Fruit fly (Drosophila melanogaster) whole organism, wandering third instar larva: ENCODE results near the gene Pdi.

Experiments used
- GATAd ChIP-seq: sonication (Bioruptor generic); optimal IDR thresholded peaks from 2 replicates; lab custom pipeline; 2016; ENCODE audit warnings: missing biosample characterization, missing genetic modification characterization
- Vsx2 ChIP-seq: fragments of 200-300, 225-300 bp; sonication (Bioruptor generic); optimal IDR thresholded peaks from 2 replicates; lab custom pipeline; 2018; ENCODE audit warnings: missing biosample characterization, missing genetic modification characterization; ENCODE audit not compliant: partially characterized antibody
- sv ChIP-seq: fragments of 200-800 bp; sonication (Bioruptor generic); optimal IDR thresholded peaks from 3 replicates; lab custom pipeline; 2016; ENCODE audit warnings: missing biosample characterization, missing genetic modification characterization
- usp ChIP-seq: fragments of >200 bp; optimal IDR thresholded peaks from 2 replicates; lab custom pipeline; 2017; ENCODE audit warnings: missing biosample characterization, missing genetic modification characterization

DNA sequence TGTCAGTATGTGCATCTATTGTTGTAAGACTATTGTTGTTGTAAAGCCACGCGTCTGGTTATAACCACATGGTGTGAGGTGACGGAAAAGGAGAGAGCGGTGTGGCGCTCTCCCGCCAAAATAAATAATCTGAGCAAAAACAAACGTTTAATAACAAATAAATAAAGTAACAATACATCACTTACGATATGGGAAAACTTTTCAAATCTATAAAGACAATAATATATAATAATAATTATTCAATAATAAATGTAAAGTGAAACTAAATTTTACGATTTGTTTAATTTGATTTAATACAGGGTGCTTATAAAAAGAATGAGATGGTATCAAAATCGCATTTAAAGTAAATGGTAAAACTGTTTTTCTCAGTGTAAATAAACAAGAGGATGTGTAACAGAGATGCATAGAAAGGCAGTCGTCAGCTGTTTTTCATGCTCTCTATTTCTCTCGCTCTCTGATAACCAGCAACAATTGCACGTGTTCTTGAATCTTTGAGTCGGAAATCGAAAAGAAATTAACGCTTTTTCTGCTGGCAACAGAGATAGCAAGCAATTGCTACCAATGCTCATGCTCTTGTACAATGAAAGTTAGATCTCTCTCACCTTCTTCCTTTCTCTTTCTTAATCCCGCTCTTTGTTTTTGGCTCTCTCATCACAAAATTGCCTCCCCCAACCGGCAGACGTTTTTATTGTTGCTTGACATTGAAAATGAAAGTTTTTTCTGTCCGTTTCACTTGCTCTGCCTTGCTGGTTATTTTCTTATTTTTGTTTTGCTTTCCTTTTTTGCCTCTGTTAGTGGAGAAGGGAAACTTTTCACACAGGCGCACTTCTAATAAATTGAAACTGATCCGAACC lies 43.8 kb downstream of the Pdi start:
- TF ChIP-seq Vsx2 (no peak), sv (GFP tag; lab: Kevin White, UChicago) (no peak), usp (GFP tag; lab: Kevin White, UChicago) (no peak), GATAd (no peak)
